Fruit fly (Drosophila melanogaster): Measurements from ENCODE around the gene Tektin-A.
A peak's percentile ranks its signal among the peaks of the same experiment; 100 is the strongest.

Gene Tektin-A

DNA sequence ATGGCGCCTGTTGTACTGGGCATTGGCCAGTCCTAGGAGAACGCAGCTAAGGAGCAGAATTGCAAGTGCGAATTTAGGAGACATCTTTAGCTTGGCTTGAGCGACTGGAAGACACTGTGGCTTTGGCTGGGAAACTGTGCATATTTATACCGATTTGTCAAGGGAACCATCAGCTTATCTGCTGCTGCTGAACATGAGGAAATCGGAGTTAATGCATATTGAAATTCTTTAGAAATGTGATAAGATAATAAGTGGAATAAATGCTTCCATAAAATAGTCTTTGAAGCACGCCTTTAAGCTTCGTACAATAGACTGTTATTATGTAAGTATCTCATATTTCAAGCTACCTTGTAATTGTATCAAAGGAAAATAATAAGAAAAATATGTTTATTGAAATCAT lies 29.2 kb downstream of the Tektin-A start, which contains the start of gene CG44475:
Gene CG44475 (minus strand): TSS at position 101 of the 400 bp plus-strand sequence.
- TF ChIP-seq H2.0 (GFP tag; IDR thresholded peaks at IDR 0.05) = no peak
- no peak for TF ChIP-seq Oaz (GFP tag; IDR thresholded peaks at IDR 0.05)
- TF ChIP-seq wdn (GFP tag; IDR thresholded peaks at IDR 0.05) = no peak
- no peak for TF ChIP-seq crp (GFP tag; optimal IDR thresholded peaks at IDR 0.05)
- TF ChIP-seq Gug (GFP tag; IDR thresholded peaks at IDR 0.05) = no peak

DNA sequence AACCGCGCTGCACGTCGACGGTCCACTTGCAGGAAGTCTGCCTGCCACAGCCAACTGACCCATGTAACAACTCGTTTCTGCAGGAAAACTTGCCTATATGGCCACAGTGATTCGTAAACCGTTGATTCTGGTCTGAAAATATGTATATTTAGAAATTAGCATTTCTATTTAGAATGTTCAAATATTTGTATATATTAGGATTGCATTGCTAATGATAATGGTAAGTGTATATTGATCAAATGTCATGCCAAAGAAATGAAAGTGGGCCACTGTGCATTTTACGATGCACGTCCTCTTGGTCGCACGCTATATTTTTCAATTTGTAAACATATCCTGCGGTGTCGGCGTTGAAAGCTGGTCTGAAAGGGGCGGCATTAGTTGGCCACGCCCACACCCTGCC lies 32.3 kb downstream of the Tektin-A start:
- TF ChIP-seq br (optimal IDR thresholded peaks at IDR 0.05) (no peak), Bgb (GFP tag; IDR thresholded peaks at IDR 0.05; ENCODE audit: partially characterized antibody) (no peak), pnt (GFP tag; optimal IDR thresholded peaks at IDR 0.05) (no peak), CG16779 (GFP tag; IDR thresholded peaks at IDR 0.05) (0 out of 2 replicates have a peak, but pooled peaks have one; percentile 25), CG6689 (GFP tag; IDR thresholded peaks at IDR 0.05) (0 out of 2 replicates have a peak, but pooled peaks have one; percentile 13), ara (GFP tag; IDR thresholded peaks at IDR 0.05) (peak; percentile 41; the same call in 1 of the 2 replicates), CG10979 (tag; optimal IDR thresholded peaks at IDR 0.05) (no peak), sisA (GFP tag; IDR thresholded peaks at IDR 0.05) (0 out of 2 replicates have a peak, but pooled peaks have one; percentile 14), Ets65A (GFP tag) (peak; percentile 8), chinmo (GFP tag; IDR thresholded peaks at IDR 0.05; ENCODE audit: partially characterized antibody) (no peak), Neu2 (GFP tag; optimal IDR thresholded peaks at IDR 0.05; ENCODE audit: borderline replicate concordance) (no peak), CG31441 (GFP tag; IDR thresholded peaks at IDR 0.05) (no peak), CG4854 (GFP tag; optimal IDR thresholded peaks at IDR 0.05) (no peak), sens (GFP tag) (peak; percentile 77), Dbx (GFP tag; IDR thresholded peaks at IDR 0.05) (no peak), phol (tag; optimal IDR thresholded peaks at IDR 0.05) (no peak), CG11696 (GFP tag; IDR thresholded peaks at IDR 0.05) (no peak)

DNA sequence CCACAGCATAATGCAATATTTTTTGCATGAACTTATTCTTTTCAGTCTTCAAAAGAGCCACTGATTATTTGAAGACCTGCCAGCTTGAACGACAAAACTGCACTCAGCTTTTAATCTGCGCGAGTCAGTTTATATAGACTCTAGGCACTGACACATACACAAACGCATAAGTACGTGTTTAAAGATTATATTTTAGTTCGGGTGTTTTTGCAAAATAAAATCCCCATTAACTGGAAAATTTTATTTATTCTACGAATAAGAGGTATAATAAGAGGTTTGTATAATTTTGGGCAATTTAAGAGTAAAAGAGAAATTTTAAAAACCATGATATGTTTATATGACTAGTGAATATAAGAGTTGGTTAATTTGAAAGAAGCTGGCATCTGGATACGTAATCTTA lies 39.8 kb downstream of the Tektin-A start, which contains the start of gene Tep1:
Gene Tep1 (minus strand): TSS at position 101 of the 400 bp plus-strand sequence.
- TF ChIP-seq CG6791 (GFP tag; IDR thresholded peaks at IDR 0.05; ENCODE audit: partially characterized antibody) (no peak), CG2875 (GFP tag; optimal IDR thresholded peaks at IDR 0.05) (no peak)

DNA sequence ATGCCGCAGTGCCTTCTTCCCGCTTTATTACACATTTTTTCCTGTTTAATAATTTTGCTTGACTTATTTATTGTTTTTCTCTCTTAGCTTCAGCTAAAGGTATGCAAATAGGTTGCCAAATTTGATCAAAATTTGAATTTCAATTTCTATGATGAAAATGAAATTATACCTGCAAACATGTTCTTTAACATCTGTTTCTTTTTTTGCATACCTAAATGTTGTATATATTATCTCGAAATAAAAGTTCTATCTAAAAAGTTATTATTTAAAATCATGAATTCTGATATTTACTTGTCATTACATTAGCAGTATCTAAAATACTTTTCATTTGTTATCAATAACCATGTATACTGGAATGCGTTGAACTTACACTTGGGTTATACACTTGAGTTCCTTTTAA lies 41.2 kb downstream of the Tektin-A start, which contains the start of gene CG31735:
Gene CG31735 (plus strand): TSS at position 301 of the 400 bp plus-strand sequence.
- no peak for TF ChIP-seq CG13123 (GFP tag; optimal IDR thresholded peaks at IDR 0.05)
- TF ChIP-seq CG3838 (GFP tag; optimal IDR thresholded peaks at IDR 0.05) = no peak
- TF ChIP-seq nerfin-1 (tag; optimal IDR thresholded peaks at IDR 0.05) = no peak
- TF ChIP-seq Hand (GFP tag; optimal IDR thresholded peaks at IDR 0.05) = no peak
- TF ChIP-seq ssp (GFP tag; IDR thresholded peaks at IDR 0.05) = no peak
- no peak for TF ChIP-seq sens (GFP tag)

DNA sequence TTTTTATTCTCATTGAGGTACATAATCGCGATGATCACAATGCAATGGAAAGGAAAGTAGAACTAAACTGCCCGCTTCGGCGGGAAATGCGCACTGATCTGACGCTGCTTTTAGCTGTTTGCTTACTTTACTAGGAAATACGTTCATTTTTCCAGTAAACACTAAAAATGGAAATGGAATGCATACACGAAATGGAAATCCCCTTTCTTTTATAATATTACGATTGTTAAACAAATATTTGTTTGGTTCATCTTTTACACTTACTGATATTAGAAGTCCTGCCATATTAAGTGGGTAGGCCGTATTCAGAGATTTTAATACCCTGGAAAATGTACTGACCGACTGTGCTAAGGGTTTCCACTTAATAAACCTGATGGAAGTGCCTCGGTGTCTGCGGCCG lies 46.5 kb downstream of the Tektin-A start, which contains the start of gene CG31823:
Gene CG31823 (minus strand): TSS at position 101 of the 400 bp plus-strand sequence.
- TF ChIP-seq Ptx1 (GFP tag; IDR thresholded peaks at IDR 0.05) (0 out of 2 replicates have a peak, but pooled peaks have one; percentile 14), Ets65A (GFP tag) (peak; percentile 79), unc-4 (GFP tag; IDR thresholded peaks at IDR 0.05; ENCODE audit: partially characterized antibody) (no peak), Sox102F (GFP tag; optimal IDR thresholded peaks at IDR 0.05) (peak; percentile 21), CG17802 (tag; optimal IDR thresholded peaks at IDR 0.05) (no peak)

All from whole organism, embryonic.